Fruit fly (Drosophila melanogaster) whole organism, wandering third instar larva: ENCODE data around the gene Tg.

Source experiments
- Abd-B ChIP-seq: fragments of >200 bp; optimal IDR thresholded peaks from 2 replicates; lab custom pipeline; 2017; ENCODE audit warnings: missing biosample characterization, missing genetic modification characterization
- CG9705 ChIP-seq: fragments of 200-800 bp; sonication (Bioruptor generic); optimal IDR thresholded peaks from 2 replicates; lab custom pipeline; 2018; ENCODE audit warnings: missing biosample characterization, mild to moderate bottlenecking, missing genetic modification characterization
- Dfd ChIP-seq: fragments of >200 bp; optimal IDR thresholded peaks from 2 replicates; lab custom pipeline; 2017; ENCODE audit warnings: missing biosample characterization, missing genetic modification characterization
- ey ChIP-seq: fragments of 200-800 bp; sonication (Bioruptor generic); optimal IDR thresholded peaks from 2 replicates; lab custom pipeline; 2016; ENCODE audit warnings: missing biosample characterization, missing genetic modification characterization
- h ChIP-seq: fragments of 200-800 bp; sonication (Bioruptor generic); optimal IDR thresholded peaks from 3 replicates; lab custom pipeline; 2016; ENCODE audit warnings: missing biosample characterization, mild to moderate bottlenecking, missing genetic modification characterization
- psq ChIP-seq: fragments of 200-800 bp; sonication (Bioruptor generic); optimal IDR thresholded peaks from 3 replicates; lab custom pipeline; 2017; ENCODE audit warnings: missing biosample characterization, mild to moderate bottlenecking, missing genetic modification characterization, moderate library complexity
- rgr ChIP-seq: fragments of 200-800 bp; sonication (Bioruptor generic); optimal IDR thresholded peaks from 3 replicates; lab custom pipeline; 2016; ENCODE audit warnings: missing biosample characterization, mild to moderate bottlenecking, missing genetic modification characterization

dm6 chr2L:8007160-8007876 lies 3.9 kb upstream of the Tg start, which contains the start of gene Spn28Dc:
- no peak for TF ChIP-seq Dfd
- no peak for TF ChIP-seq psq (GFP tag; lab: Kevin White, UChicago)
- TF ChIP-seq rgr (GFP tag; lab: Kevin White, UChicago) = no peak
- peak; percentile 7 for TF ChIP-seq h
- TF ChIP-seq Abd-B (GFP tag; lab: Kevin White, UChicago) = no peak
- no peak for TF ChIP-seq ey (GFP tag; lab: Kevin White, UChicago)
- no peak for TF ChIP-seq CG9705 (GFP tag; lab: Kevin White, UChicago)
